Worm (Caenorhabditis elegans) whole organism, L1 larva: ENCODE results near the gene F10C2.5.

Experiments used
- ama-1 ChIP-seq: fragments of 150-350 bp; optimal IDR thresholded peaks from 2 replicates; lab custom pipeline; 2014
- ceh-82 ChIP-seq, 3 experiments: fragments of 150-350 bp in 1 of 3; sonication (generic microtip) in 2 of 3; optimal IDR thresholded peaks; 2 replicates each; lab custom pipeline; 2014 to 2017; ENCODE audit warnings: missing biosample characterization in 3 of 3, missing genetic modification characterization in 3 of 3
- lin-15B ChIP-seq: fragments of 150-350 bp; sonication (generic microtip); optimal IDR thresholded peaks from 3 replicates; lab custom pipeline; 2014; ENCODE audit warnings: missing biosample characterization, missing genetic modification characterization
- nhr-20 ChIP-seq: sonication (generic microtip); optimal IDR thresholded peaks from 2 replicates; lab custom pipeline; 2016; ENCODE audit warnings: mild to moderate bottlenecking, missing genetic modification characterization, missing compliant biosample characterization
- nhr-237 ChIP-seq: fragments of 150-350 bp; optimal IDR thresholded peaks from 2 replicates; lab custom pipeline; 2014; ENCODE audit warnings: missing biosample characterization, missing genetic modification characterization
- snpc-4 ChIP-seq: fragments of 150-350 bp; optimal IDR thresholded peaks from 2 replicates; lab custom pipeline; 2014; ENCODE audit warnings: missing biosample characterization, missing genetic modification characterization
- swsn-7 ChIP-seq: sonication (generic microtip); optimal IDR thresholded peaks from 2 replicates; lab custom pipeline; 2016; ENCODE audit warnings: missing genetic modification characterization, missing compliant biosample characterization

- TF ChIP-seq swsn-7 (no peak), nhr-20 (tag; lab: Kevin White, UChicago) (no peak), ama-1 (lab: Kevin White, UChicago) (no peak), ceh-82 (tag; optimal IDR thresholded peaks at IDR 0.05; lab: Kevin White, UChicago) (no peak), snpc-4 (peak; percentile 56), nhr-237 (no peak), lin-15B (tag; lab: Kevin White, UChicago) (no peak)
Measured at ce11 chrV:12047735-12048134, 2.5 kb downstream of the F10C2.5 start.
